Fruit fly (Drosophila melanogaster): ENCODE data around the gene Rcd-1.

Rcd-1 gene

DNA sequence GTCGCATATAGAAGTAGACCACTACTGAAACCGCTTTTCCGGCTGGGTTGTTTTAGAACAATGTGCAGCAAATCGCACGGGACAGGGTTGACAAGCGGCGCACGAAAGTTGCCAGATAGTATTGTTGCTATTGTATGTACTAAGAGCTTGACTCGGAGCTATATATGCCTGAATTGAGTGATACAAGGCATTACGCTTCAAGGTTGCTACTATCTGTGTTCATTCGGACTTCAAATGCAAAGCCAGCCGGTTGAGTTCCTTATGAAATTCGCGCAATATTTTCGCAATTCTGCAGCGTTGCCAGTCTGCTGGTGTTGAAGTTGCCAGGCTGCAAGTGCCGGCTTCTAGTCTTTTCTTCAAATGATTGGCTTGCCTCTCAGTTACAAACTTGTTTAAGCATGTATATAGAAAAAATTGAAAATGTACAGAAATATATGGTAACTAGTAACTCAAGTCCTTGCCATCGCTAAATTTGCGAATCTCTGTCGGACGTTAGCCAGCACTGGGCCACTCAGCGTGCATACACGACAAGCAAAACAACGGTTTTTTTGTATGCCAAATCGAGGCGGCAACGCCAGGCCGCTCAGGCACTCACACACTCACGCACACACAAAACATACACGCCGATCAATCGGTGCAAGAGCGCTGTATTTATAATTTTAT, 13.3 kb downstream of the Rcd-1 start, which contains the start of the genes Ranbp21 and Elys (continued):
- peak; percentile 31; the same call in 1 of the 2 replicates for TF ChIP-seq CG1024 (GFP tag; IDR thresholded peaks at IDR 0.05)
- TF ChIP-seq Stat92E (GFP tag; optimal IDR thresholded peaks at IDR 0.05): no peak
- TF ChIP-seq fd96Cb (tag; optimal IDR thresholded peaks at IDR 0.05): peak; percentile 14
- no peak for TF ChIP-seq CG2678 (tag; optimal IDR thresholded peaks at IDR 0.05)
- TF ChIP-seq CoRest (tag; optimal IDR thresholded peaks at IDR 0.05): peak; percentile 55
- TF ChIP-seq bab2 (GFP tag; optimal IDR thresholded peaks at IDR 0.05): peak; percentile 68
- no peak for TF ChIP-seq sd (tag; optimal IDR thresholded peaks at IDR 0.05)
- no peak for TF ChIP-seq CG15269 (tag; optimal IDR thresholded peaks at IDR 0.05)
- TF ChIP-seq Kr (GFP tag; optimal IDR thresholded peaks at IDR 0.05): no peak
- TF ChIP-seq trem (tag; optimal IDR thresholded peaks at IDR 0.05): peak; percentile 51
- TF ChIP-seq Dp (GFP tag; optimal IDR thresholded peaks at IDR 0.05): peak; percentile 44
- TF ChIP-seq CG15073 (GFP tag; optimal IDR thresholded peaks at IDR 0.05): no peak
- no peak for TF ChIP-seq CG18262 (tag; optimal IDR thresholded peaks at IDR 0.05)
- peak; percentile 64 for TF ChIP-seq YL-1 (GFP tag; optimal IDR thresholded peaks at IDR 0.05)
- peak; percentile 20 for TF ChIP-seq CG17802 (tag; optimal IDR thresholded peaks at IDR 0.05)
- TF ChIP-seq ash1 (GFP tag; optimal IDR thresholded peaks at IDR 0.05): no peak
- peak; percentile 28 for TF ChIP-seq HmgZ (tag; optimal IDR thresholded peaks at IDR 0.05)
- peak; percentile 46; the same call in 1 of the 3 replicates for TF ChIP-seq CG11695 (GFP tag; IDR thresholded peaks at IDR 0.05)
- TF ChIP-seq Dbx (GFP tag; IDR thresholded peaks at IDR 0.05): peak; percentile 72
- TF ChIP-seq CG34422 (GFP tag; IDR thresholded peaks at IDR 0.05): peak; percentile 63
- peak; percentile 33 for TF ChIP-seq tup (GFP tag; optimal IDR thresholded peaks at IDR 0.05)
- TF ChIP-seq Blimp-1 (GFP tag; optimal IDR thresholded peaks at IDR 0.05): no peak
- TF ChIP-seq Adf1 (GFP tag; IDR thresholded peaks at IDR 0.05): no peak
- TF ChIP-seq cg (GFP tag; optimal IDR thresholded peaks at IDR 0.05): peak; percentile 69
- TF ChIP-seq CG14050 (GFP tag; IDR thresholded peaks at IDR 0.05): no peak
- TF ChIP-seq dmrt99B (tag; optimal IDR thresholded peaks at IDR 0.05): no peak
- TF ChIP-seq Lim3 (GFP tag; IDR thresholded peaks at IDR 0.05): no peak
- no peak for TF ChIP-seq CG15011 (GFP tag; optimal IDR thresholded peaks at IDR 0.05)
- TF ChIP-seq CG11247 (GFP tag; IDR thresholded peaks at IDR 0.05): peak; percentile 38; the same call in 1 of the 2 replicates
- no peak for TF ChIP-seq pita (GFP tag; optimal IDR thresholded peaks at IDR 0.05)
- TF ChIP-seq CG4404 (GFP tag; IDR thresholded peaks at IDR 0.05): peak; percentile 54; the same call in 1 of the 2 replicates
- no peak for TF ChIP-seq ATbp (GFP tag; optimal IDR thresholded peaks at IDR 0.05)
- peak; percentile 43 for TF ChIP-seq maf-S (GFP tag; optimal IDR thresholded peaks at IDR 0.05)
- no peak for TF ChIP-seq CG7928 (GFP tag; optimal IDR thresholded peaks at IDR 0.05)
- peak; percentile 46 for TF ChIP-seq Hr3 (GFP tag; optimal IDR thresholded peaks at IDR 0.05)
- TF ChIP-seq mld (GFP tag; IDR thresholded peaks at IDR 0.05; ENCODE audit: partially characterized antibody): no peak
- TF ChIP-seq CG6765 (GFP tag; optimal IDR thresholded peaks at IDR 0.05): no peak
- peak; percentile 65 for TF ChIP-seq Dad (GFP tag; optimal IDR thresholded peaks at IDR 0.05)
- TF ChIP-seq exex (tag; optimal IDR thresholded peaks at IDR 0.05): no peak
- peak; percentile 43 for TF ChIP-seq Side (GFP tag; optimal IDR thresholded peaks at IDR 0.05)
- no peak for TF ChIP-seq org-1 (GFP tag; optimal IDR thresholded peaks at IDR 0.05)
- TF ChIP-seq HLH3B (GFP tag; IDR thresholded peaks at IDR 0.05): peak; percentile 25; the same call in 1 of the 2 replicates
- TF ChIP-seq CG17385 (GFP tag; optimal IDR thresholded peaks at IDR 0.05): no peak
- no peak for TF ChIP-seq bigmax (GFP tag; optimal IDR thresholded peaks at IDR 0.05)
- no peak for TF ChIP-seq CG6854 (GFP tag; optimal IDR thresholded peaks at IDR 0.05)
- TF ChIP-seq CG10543 (GFP tag; optimal IDR thresholded peaks at IDR 0.05): peak; percentile 62
- peak; percentile 20 for TF ChIP-seq CG8388 (GFP tag; optimal IDR thresholded peaks at IDR 0.05)
- TF ChIP-seq CG9817 (tag; optimal IDR thresholded peaks at IDR 0.05): peak; percentile 50
- peak; percentile 50 for TF ChIP-seq CG1602 (GFP tag; optimal IDR thresholded peaks at IDR 0.05)

Measured in whole organism, embryonic.